Worm (Caenorhabditis elegans) whole organism, young adult: ENCODE data around the gene rsp-6.
A peak's percentile ranks its signal among the peaks of the same experiment; 100 is the strongest.

Experiments
- F22D6.2 ChIP-seq: sonication (generic microtip); optimal IDR thresholded peaks from 2 replicates; lab custom pipeline; 2016; ENCODE audit warnings: mild to moderate bottlenecking, missing genetic modification characterization, missing compliant biosample characterization
- F33H1.4 ChIP-seq: fragments of 200-800 bp; sonication (Bioruptor generic); IDR thresholded peaks from 2 replicates; pipeline ENCODE4 v1.3.6; 2022; ENCODE audit warnings: missing genetic modification reagents, missing genetic modification characterization, missing compliant biosample characterization
- F37B4.10 ChIP-seq: fragments of 200-800 bp; sonication (Bioruptor generic); IDR thresholded peaks from 2 replicates; pipeline ENCODE4 v1.3.6; 2022; ENCODE audit warnings: missing genetic modification characterization, missing compliant biosample characterization
- F39B2.1 ChIP-seq: fragments of 200-800 bp; sonication (Bioruptor generic); IDR thresholded peaks from 2 replicates; pipeline ENCODE4 v1.3.6; 2022; ENCODE audit warnings: missing genetic modification reagents, missing genetic modification characterization, missing compliant biosample characterization
- F55B11.4 ChIP-seq: sonication (generic microtip); optimal IDR thresholded peaks from 2 replicates; lab custom pipeline; 2016; ENCODE audit warnings: missing compliant biosample characterization, missing genetic modification characterization, borderline replicate concordance; ENCODE audit not compliant: insufficient read depth
- F57A8.1 ChIP-seq: fragments of 200-800 bp; sonication (Bioruptor generic); optimal IDR thresholded peaks from 2 replicates; lab custom pipeline; 2018; ENCODE audit warnings: mild to moderate bottlenecking, missing genetic modification characterization, moderate library complexity, missing compliant biosample characterization
- K11D2.4 ChIP-seq: fragments of 200-800 bp; sonication (Bioruptor generic); IDR thresholded peaks from 2 replicates; pipeline ENCODE4 v1.3.6; 2022; ENCODE audit warnings: missing genetic modification reagents, missing genetic modification characterization, missing compliant biosample characterization
- T07F8.4 ChIP-seq: sonication (generic microtip); optimal IDR thresholded peaks from 2 replicates; lab custom pipeline; 2016; ENCODE audit warnings: mild to moderate bottlenecking, missing genetic modification characterization, moderate library complexity, missing compliant biosample characterization
- Y67H2A.10 ChIP-seq: fragments of 200-800 bp; sonication (Bioruptor generic); conservative IDR thresholded peaks from 2 replicates; pipeline ENCODE4 v1.3.6; 2022; ENCODE audit warnings: missing genetic modification reagents, missing genetic modification characterization, missing compliant biosample characterization
- Y79H2A.3 ChIP-seq: fragments of 200-800 bp; sonication (Bioruptor generic); conservative IDR thresholded peaks from 2 replicates; pipeline ENCODE4 v1.3.6; 2022; ENCODE audit warnings: missing genetic modification reagents, missing genetic modification characterization, missing compliant biosample characterization
- ZK185.1 ChIP-seq: sonication (generic microtip); optimal IDR thresholded peaks from 2 replicates; lab custom pipeline; 2016; ENCODE audit warnings: mild to moderate bottlenecking, missing genetic modification characterization, missing compliant biosample characterization; ENCODE audit not compliant: poor library complexity, severe bottlenecking
- aptf-3 ChIP-seq: fragments of 200-800 bp; sonication (Bioruptor generic); IDR thresholded peaks from 2 replicates; pipeline ENCODE4 v1.3.6; 2022; ENCODE audit warnings: missing genetic modification characterization, missing compliant biosample characterization
- attf-3 ChIP-seq: fragments of 200-800 bp; sonication (Bioruptor generic); conservative IDR thresholded peaks from 2 replicates; pipeline ENCODE4 v1.3.6; 2022; ENCODE audit warnings: missing genetic modification reagents, missing genetic modification characterization, missing compliant biosample characterization
- attf-6 ChIP-seq: fragments of 200-800 bp; sonication (Bioruptor generic); IDR thresholded peaks from 2 replicates; pipeline ENCODE4 v1.3.6; 2022; ENCODE audit warnings: missing genetic modification reagents, missing genetic modification characterization, missing compliant biosample characterization
- bed-1 ChIP-seq: fragments of 200-800 bp; sonication (Bioruptor generic); IDR thresholded peaks from 2 replicates; pipeline ENCODE4 v1.3.6; 2022; ENCODE audit warnings: missing genetic modification reagents, missing genetic modification characterization, missing compliant biosample characterization
- bed-2 ChIP-seq: fragments of 200-800 bp; sonication (Bioruptor generic); IDR thresholded peaks from 2 replicates; pipeline ENCODE4 v1.3.6; 2022; ENCODE audit warnings: missing genetic modification reagents, missing genetic modification characterization, missing compliant biosample characterization
- ccch-3 ChIP-seq: fragments of 200-800 bp; sonication (Bioruptor generic); optimal IDR thresholded peaks from 2 replicates; lab custom pipeline; 2018; ENCODE audit warnings: mild to moderate bottlenecking, missing genetic modification characterization, missing compliant biosample characterization
- cebp-2 ChIP-seq: fragments of 200-800 bp; sonication (Bioruptor generic); IDR thresholded peaks from 2 replicates; pipeline ENCODE4 v1.3.6; 2022; ENCODE audit warnings: missing genetic modification characterization, missing compliant biosample characterization
- ceh-100 ChIP-seq: fragments of 200-800 bp; sonication (Bioruptor generic); IDR thresholded peaks from 2 replicates; pipeline ENCODE4 v1.3.6; 2022; ENCODE audit warnings: missing genetic modification reagents, missing genetic modification characterization, missing compliant biosample characterization
- ceh-27 ChIP-seq: fragments of 200-800 bp; sonication (Bioruptor generic); optimal IDR thresholded peaks from 2 replicates; lab custom pipeline; 2018; ENCODE audit warnings: mild to moderate bottlenecking, missing genetic modification characterization, moderate library complexity, missing compliant biosample characterization
- die-1 ChIP-seq: sonication (generic microtip); optimal IDR thresholded peaks from 2 replicates; lab custom pipeline; 2016; ENCODE audit warnings: missing genotype, mild to moderate bottlenecking, missing genetic modification characterization, missing compliant biosample characterization
- dox-1 ChIP-seq: fragments of 200-800 bp; sonication (Bioruptor generic); IDR thresholded peaks from 2 replicates; pipeline ENCODE4 v1.3.6; 2022; ENCODE audit warnings: missing genetic modification reagents, missing genetic modification characterization, missing compliant biosample characterization
- dpff-1 ChIP-seq: sonication (generic microtip); optimal IDR thresholded peaks from 2 replicates; lab custom pipeline; 2017; ENCODE audit warnings: mild to moderate bottlenecking, missing genetic modification characterization, missing compliant biosample characterization
- egl-18 ChIP-seq: fragments of 200-800 bp; sonication (Bioruptor generic); IDR thresholded peaks from 2 replicates; pipeline ENCODE4 v1.3.6; 2022; ENCODE audit warnings: missing genetic modification reagents, missing genetic modification characterization, missing compliant biosample characterization
- egl-44 ChIP-seq: fragments of 200-800 bp; sonication (Bioruptor generic); IDR thresholded peaks from 2 replicates; pipeline ENCODE4 v1.3.6; 2022; ENCODE audit warnings: missing genetic modification reagents, missing genetic modification characterization, missing compliant biosample characterization
- egrh-3 ChIP-seq: fragments of 200-800 bp; sonication (Bioruptor generic); IDR thresholded peaks from 2 replicates; pipeline ENCODE4 v1.3.6; 2022; ENCODE audit warnings: missing genetic modification reagents, missing genetic modification characterization, missing compliant biosample characterization
- ekl-4 ChIP-seq: fragments of 200-800 bp; sonication (Bioruptor generic); IDR thresholded peaks from 2 replicates; pipeline ENCODE4 v1.3.6; 2022; ENCODE audit warnings: missing genetic modification reagents, missing genetic modification characterization, missing compliant biosample characterization
- ets-4 ChIP-seq: fragments of 200-800 bp; sonication (Bioruptor generic); optimal IDR thresholded peaks from 2 replicates; lab custom pipeline; 2018; ENCODE audit warnings: mild to moderate bottlenecking, missing genetic modification characterization, missing compliant biosample characterization
- gei-17 ChIP-seq: fragments of 200-800 bp; sonication (Bioruptor generic); optimal IDR thresholded peaks from 2 replicates; lab custom pipeline; 2018; ENCODE audit warnings: mild to moderate bottlenecking, missing genetic modification characterization, missing compliant biosample characterization
- lag-1 ChIP-seq: fragments of 200-800 bp; sonication (Bioruptor generic); IDR thresholded peaks from 2 replicates; pipeline ENCODE4 v1.3.6; 2022; ENCODE audit warnings: missing genetic modification reagents, missing genetic modification characterization, missing compliant biosample characterization
- lsl-1 ChIP-seq: fragments of 200-800 bp; sonication (Bioruptor generic); optimal IDR thresholded peaks from 2 replicates; lab custom pipeline; 2018; ENCODE audit warnings: mild to moderate bottlenecking, missing genetic modification characterization, moderate library complexity, missing compliant biosample characterization
- madf-10 ChIP-seq: sonication (generic microtip); optimal IDR thresholded peaks from 2 replicates; lab custom pipeline; 2016; ENCODE audit warnings: mild to moderate bottlenecking, missing genetic modification characterization, missing compliant biosample characterization
- madf-3 ChIP-seq: fragments of 200-800 bp; sonication (Bioruptor generic); IDR thresholded peaks from 2 replicates; pipeline ENCODE4 v1.3.6; 2022; ENCODE audit warnings: missing genetic modification reagents, missing genetic modification characterization, missing compliant biosample characterization
- mes-4 ChIP-seq: sonication (generic microtip); optimal IDR thresholded peaks from 2 replicates; lab custom pipeline; 2016; ENCODE audit warnings: missing genotype, missing genetic modification characterization, missing compliant biosample characterization
- mxl-1 ChIP-seq: sonication (generic microtip); optimal IDR thresholded peaks from 2 replicates; lab custom pipeline; 2016; ENCODE audit warnings: missing genetic modification characterization, missing compliant biosample characterization
- nfya-1 ChIP-seq: sonication (generic microtip); optimal IDR thresholded peaks from 2 replicates; lab custom pipeline; 2017; ENCODE audit warnings: antibody characterized with exemption, missing compliant biosample characterization, missing genetic modification characterization, borderline replicate concordance; ENCODE audit not compliant: insufficient read depth
- nfya-2 ChIP-seq: fragments of 200-800 bp; sonication (Bioruptor generic); IDR thresholded peaks from 2 replicates; pipeline ENCODE4 v1.3.6; 2022; ENCODE audit warnings: missing genetic modification reagents, missing genetic modification characterization, missing compliant biosample characterization
- nhr-120 ChIP-seq: fragments of 200-800 bp; sonication (Bioruptor generic); IDR thresholded peaks from 2 replicates; pipeline ENCODE4 v1.3.6; 2022; ENCODE audit warnings: missing genetic modification characterization, missing compliant biosample characterization
- pbrm-1 ChIP-seq: fragments of 200-800 bp; sonication (Bioruptor generic); IDR thresholded peaks from 2 replicates; pipeline ENCODE4 v1.3.6; 2022; ENCODE audit warnings: missing genetic modification reagents, missing genetic modification characterization, missing compliant biosample characterization
- rec-8 ChIP-seq, 2 experiments: sonication (generic microtip); optimal IDR thresholded peaks; 2 replicates each; lab custom pipeline; 2016; ENCODE audit warnings: mild to moderate bottlenecking in 2 of 2, missing genetic modification characterization in 2 of 2, missing genetic modification reagents in 2 of 2, missing genotype in 2 of 2, missing biosample characterization in 1 of 2, missing compliant biosample characterization in 1 of 2, moderate library complexity in 1 of 2
- snpc-3.4 ChIP-seq: sonication (generic microtip); optimal IDR thresholded peaks from 2 replicates; lab custom pipeline; 2017; ENCODE audit warnings: missing genetic modification characterization, mild to moderate bottlenecking, missing compliant biosample characterization, antibody characterized with exemption, moderate library complexity, missing genotype, missing genetic modification reagents
- somi-1 ChIP-seq: fragments of 200-800 bp; sonication (Bioruptor generic); optimal IDR thresholded peaks from 2 replicates; lab custom pipeline; 2018; ENCODE audit warnings: mild to moderate bottlenecking, missing genetic modification characterization, missing compliant biosample characterization
- tbp1 ChIP-seq: fragments of 200-800 bp; sonication (Bioruptor generic); optimal IDR thresholded peaks from 2 replicates; lab custom pipeline; 2018; ENCODE audit warnings: mild to moderate bottlenecking, missing genetic modification characterization, missing compliant biosample characterization
- tbx-9 ChIP-seq: sonication (generic microtip); optimal IDR thresholded peaks from 2 replicates; lab custom pipeline; 2016; ENCODE audit warnings: borderline replicate concordance, missing genetic modification characterization, inconsistent platforms, missing compliant biosample characterization
- ztf-25 ChIP-seq: fragments of 200-800 bp; sonication (Bioruptor generic); IDR thresholded peaks from 2 replicates; pipeline ENCODE4 v1.3.6; 2022; ENCODE audit warnings: missing genetic modification reagents, missing genetic modification characterization, missing compliant biosample characterization
- ztf-26 ChIP-seq: sonication (generic microtip); optimal IDR thresholded peaks from 2 replicates; lab custom pipeline; 2017; ENCODE audit warnings: missing genetic modification characterization, missing compliant biosample characterization
- ztf-28 ChIP-seq: fragments of 200-800 bp; sonication (Bioruptor generic); IDR thresholded peaks from 2 replicates; pipeline ENCODE4 v1.3.6; 2022; ENCODE audit warnings: missing genetic modification reagents, missing genetic modification characterization, missing compliant biosample characterization
- ztf-3 ChIP-seq: fragments of 200-800 bp; sonication (Bioruptor generic); optimal IDR thresholded peaks from 2 replicates; lab custom pipeline; 2018; ENCODE audit warnings: mild to moderate bottlenecking, missing genetic modification characterization, missing compliant biosample characterization

Gene rsp-6

ce11 chrIV:7796432-7797113 is 5.5 kb upstream of the rsp-6 start, which contains the start of gene sgo-1:
Gene sgo-1, minus strand, starts transcription at chrIV:7796482.
- TF ChIP-seq somi-1 (GFP tag; lab: Kevin White, UChicago) (no peak), rec-8 (tag; optimal IDR thresholded peaks at IDR 0.05; lab: Kevin White, UChicago) (no peak), ceh-27 (GFP tag; lab: Kevin White, UChicago) (no peak), F37B4.10 (GFP tag; lab: Robert Waterston, UW) (no peak), attf-3 (GFP tag; lab: Robert Waterston, UW) (peak; percentile 41; the same call in 1 of the 2 replicates), ztf-3 (GFP tag; lab: Kevin White, UChicago) (no peak), bed-2 (GFP tag; lab: Robert Waterston, UW) (no peak), F55B11.4 (tag; lab: Kevin White, UChicago) (no peak), pbrm-1 (GFP tag; lab: Robert Waterston, UW) (peak; percentile 77; the same call in 1 of the 2 replicates), cebp-2 (no peak), dox-1 (peak; percentile 91), madf-10 (tag; lab: Kevin White, UChicago) (no peak), mxl-1 (no peak), madf-3 (GFP tag; lab: Robert Waterston, UW) (peak; percentile 97), mes-4 (tag; lab: Kevin White, UChicago) (no peak), Y79H2A.3 (GFP tag; lab: Robert Waterston, UW) (peak; percentile 87), nfya-1 (tag; lab: Kevin White, UChicago) (no peak), ekl-4 (peak; percentile 88), egl-44 (GFP tag; lab: Robert Waterston, UW) (no peak), ZK185.1 (no peak), F22D6.2 (no peak), ccch-3 (GFP tag; lab: Kevin White, UChicago) (no peak), snpc-3.4 (tag; lab: Kevin White, UChicago) (peak; percentile 95), egl-18 (GFP tag; lab: Robert Waterston, UW) (no peak), bed-1 (GFP tag; lab: Robert Waterston, UW) (no peak), Y67H2A.10 (0 out of 2 replicates have a peak, but pooled peaks have one; percentile 43), ztf-26 (tag; lab: Kevin White, UChicago) (no peak), lsl-1 (GFP tag; lab: Kevin White, UChicago) (peak; percentile 97), ztf-28 (GFP tag; lab: Robert Waterston, UW) (peak; percentile 73; the same call in 1 of the 2 replicates), ceh-100 (GFP tag; lab: Robert Waterston, UW) (peak; percentile 66; the same call in 1 of the 2 replicates), lag-1 (GFP tag; lab: Robert Waterston, UW) (no peak), attf-6 (GFP tag; lab: Robert Waterston, UW) (peak; percentile 85), T07F8.4 (tag; lab: Kevin White, UChicago) (no peak), egrh-3 (no peak), K11D2.4 (GFP tag; lab: Robert Waterston, UW) (no peak), nhr-120 (GFP tag; lab: Robert Waterston, UW) (no peak), tbp1 (GFP tag; lab: Kevin White, UChicago) (peak; percentile 67), gei-17 (GFP tag; lab: Kevin White, UChicago) (no peak), F39B2.1 (GFP tag; lab: Robert Waterston, UW) (0 out of 2 replicates have a peak, but pooled peaks have one; percentile 62), F57A8.1 (GFP tag; lab: Kevin White, UChicago) (no peak), nfya-2 (peak; percentile 70; the same call in 1 of the 2 replicates), tbx-9 (tag; lab: Kevin White, UChicago) (no peak), die-1 (no peak), ztf-25 (no peak), aptf-3 (no peak), F33H1.4 (GFP tag; lab: Robert Waterston, UW) (peak; percentile 100), ets-4 (GFP tag; lab: Kevin White, UChicago) (no peak), dpff-1 (tag; lab: Kevin White, UChicago) (no peak)
